Worm (Caenorhabditis elegans) whole organism, L3 larva: Measurements from ENCODE around the gene F44E2.10.

Experiments used
- ZK546.5 ChIP-seq: sonication (generic microtip); optimal IDR thresholded peaks from 2 replicates; lab custom pipeline; 2017; ENCODE audit warnings: missing biosample characterization, missing genetic modification characterization
- elt-3 ChIP-seq, 3 experiments: fragments of 150-350 bp in 1 of 3; sonication (generic microtip) in 2 of 3; optimal IDR thresholded peaks; 2 replicates in 2 of 3; 4 replicates in 1 of 3; lab custom pipeline; 2014 to 2017; ENCODE audit warnings: missing biosample characterization in 3 of 3, missing genetic modification characterization in 3 of 3
- fkh-10 ChIP-seq: sonication (generic microtip); optimal IDR thresholded peaks from 2 replicates; lab custom pipeline; 2017; ENCODE audit warnings: missing biosample characterization, missing genetic modification reagents, missing genetic modification characterization
- fos-1 ChIP-seq: fragments of 150-350 bp; optimal IDR thresholded peaks from 2 replicates; lab custom pipeline; 2014; ENCODE audit warnings: missing biosample characterization, missing genetic modification characterization
- hmg-11 ChIP-seq: sonication (generic microtip); optimal IDR thresholded peaks from 2 replicates; lab custom pipeline; 2016; ENCODE audit warnings: missing genetic modification characterization, missing compliant biosample characterization
- lsy-12 ChIP-seq: sonication (generic microtip); optimal IDR thresholded peaks from 2 replicates; lab custom pipeline; 2016; ENCODE audit warnings: mild to moderate bottlenecking, missing genetic modification characterization, missing compliant biosample characterization
- mml-1 ChIP-seq: fragments of 150-350 bp; sonication (generic microtip); optimal IDR thresholded peaks from 3 replicates; lab custom pipeline; 2014; ENCODE audit warnings: missing biosample characterization, missing genetic modification characterization
- nfya-1 ChIP-seq: sonication (generic microtip); optimal IDR thresholded peaks from 2 replicates; lab custom pipeline; 2017; ENCODE audit warnings: missing genetic modification characterization, mild to moderate bottlenecking, missing compliant biosample characterization, antibody characterized with exemption, moderate library complexity; ENCODE audit not compliant: insufficient read depth
- skn-1 ChIP-seq: fragments of 150-350 bp; optimal IDR thresholded peaks from 2 replicates; lab custom pipeline; 2014; ENCODE audit warnings: missing biosample characterization, missing genetic modification characterization
- unc-39 ChIP-seq: sonication (generic microtip); optimal IDR thresholded peaks from 4 replicates; lab custom pipeline; 2017; ENCODE audit warnings: missing biosample characterization, missing genetic modification characterization
- ztf-11 ChIP-seq: fragments of 150-350 bp; optimal IDR thresholded peaks from 2 replicates; lab custom pipeline; 2014; ENCODE audit warnings: missing biosample characterization, missing genetic modification characterization
- ztf-4 ChIP-seq: fragments of 150-350 bp; optimal IDR thresholded peaks from 2 replicates; lab custom pipeline; 2014; ENCODE audit warnings: missing biosample characterization, missing genetic modification characterization

- TF ChIP-seq skn-1 (tag; lab: Kevin White, UChicago) (no peak), ZK546.5 (no peak), ztf-4 (tag; lab: Kevin White, UChicago) (peak; percentile 8), mml-1 (tag; lab: Kevin White, UChicago) (no peak), fkh-10 (GFP tag; lab: Kevin White, UChicago) (no peak), unc-39 (tag; lab: Kevin White, UChicago) (no peak), ztf-11 (tag; lab: Kevin White, UChicago) (no peak), elt-3 (tag; optimal IDR thresholded peaks at IDR 0.05; lab: Kevin White, UChicago) (no peak), nfya-1 (tag; lab: Kevin White, UChicago) (peak; percentile 53), hmg-11 (tag; lab: Kevin White, UChicago) (peak; percentile 63), lsy-12 (peak; percentile 72), fos-1 (peak; percentile 71)
Measured at ce11 chrIII:8865294-8865766, 34.4 kb upstream of the F44E2.10 start.
